Fruit fly (Drosophila melanogaster) whole organism, embryonic: Measurements from ENCODE around the gene CG34057.

Experiments used
- CG17361 ChIP-seq: fragments of 200-800 bp; sonication (Bioruptor generic); IDR thresholded peaks from 3 replicates; pipeline ENCODE4 v1.3.6; 2022; ENCODE audit warnings: missing biosample characterization, missing genetic modification characterization
- CG4424 ChIP-seq: fragments of 200-800 bp; sonication (Bioruptor generic); optimal IDR thresholded peaks from 3 replicates; lab custom pipeline; 2016; ENCODE audit warnings: missing biosample characterization, missing genetic modification characterization
- Gsc ChIP-seq: fragments of 200-800 bp; sonication (Bioruptor generic); IDR thresholded peaks from 2 replicates; pipeline ENCODE4 v1.3.6; 2022; ENCODE audit warnings: missing biosample characterization, missing genetic modification characterization
- Hr39 ChIP-seq: fragments of >200 bp; optimal IDR thresholded peaks from 2 replicates; lab custom pipeline; 2017

DNA sequence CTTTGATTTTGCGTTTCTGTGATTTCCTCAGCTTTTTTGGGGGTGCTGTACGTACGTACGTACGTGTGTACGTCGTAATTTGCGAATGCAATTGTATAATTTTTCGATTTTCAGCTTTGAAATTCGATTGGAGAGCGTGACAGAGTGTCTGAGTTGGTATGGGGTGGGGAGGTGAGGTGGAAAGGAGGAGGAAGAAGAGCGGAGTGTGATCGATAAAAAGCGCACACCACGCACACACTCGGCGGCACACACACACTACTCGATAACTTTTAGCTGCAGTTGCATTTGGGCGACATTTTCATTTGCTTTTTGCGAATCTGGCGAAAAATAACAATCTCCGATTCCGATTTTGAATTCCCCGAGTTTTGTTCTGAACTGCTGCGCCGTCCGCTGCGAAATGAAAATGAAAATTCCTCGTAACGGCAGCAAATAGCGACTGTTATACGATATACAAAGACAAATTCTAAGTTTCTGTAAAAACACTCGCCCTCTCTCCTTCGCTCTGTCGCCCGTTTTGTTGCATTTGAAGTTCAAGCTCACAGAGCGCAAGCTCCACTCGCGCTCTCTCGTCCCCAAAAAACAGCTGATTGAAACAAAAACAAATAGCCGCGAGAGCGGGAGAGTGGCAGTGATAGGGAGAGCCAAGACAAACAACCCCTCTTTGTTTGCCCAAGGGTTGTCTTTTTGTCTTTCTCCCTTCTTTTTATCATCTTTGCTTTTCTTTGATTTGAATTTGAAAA lies 15.5 kb upstream of the CG34057 start, which contains the start of gene CG13907:
- no peak for TF ChIP-seq Hr39 (lab: Kevin White, UChicago)
- TF ChIP-seq Gsc (GFP tag; lab: Robert Waterston, UW), result no peak
- no peak for TF ChIP-seq CG4424 (GFP tag; lab: Kevin White, UChicago)
- no peak for TF ChIP-seq CG17361 (GFP tag; lab: Robert Waterston, UW)
